Fruit fly (Drosophila melanogaster) whole organism, embryonic: ENCODE data around the gene CG8312.

Experiments
- ATbp ChIP-seq: fragments of 200-800 bp; sonication (Bioruptor generic); optimal IDR thresholded peaks from 2 replicates; lab custom pipeline; 2017; ENCODE audit warnings: missing biosample characterization, mild to moderate bottlenecking, missing genetic modification characterization, missing genetic modification reagents
- Adf1 ChIP-seq: fragments of 200-800 bp; sonication (Bioruptor generic); IDR thresholded peaks from 2 replicates; pipeline ENCODE4 v1.3.6; 2022; ENCODE audit warnings: missing biosample characterization, missing genetic modification characterization
- Atf3 ChIP-seq: fragments of 200-800 bp; sonication (Bioruptor generic); optimal IDR thresholded peaks from 3 replicates; lab custom pipeline; 2016; ENCODE audit warnings: missing biosample characterization, missing genetic modification characterization
- B-H2 ChIP-seq: fragments of 200-800 bp; sonication (Bioruptor generic); optimal IDR thresholded peaks from 2 replicates; lab custom pipeline; 2018; ENCODE audit warnings: missing biosample characterization, mild to moderate bottlenecking, missing genetic modification characterization
- BEAF-32 ChIP-seq: fragments of 200-800 bp; sonication (Bioruptor generic); optimal IDR thresholded peaks from 3 replicates; lab custom pipeline; 2017; ENCODE audit warnings: missing biosample characterization, missing genetic modification characterization, mild to moderate bottlenecking, moderate library complexity, missing genetic modification reagents
- CG11093 ChIP-seq: fragments of 200-800 bp; sonication (Bioruptor generic); IDR thresholded peaks from 3 replicates; pipeline ENCODE4 v1.3.6; 2022; ENCODE audit warnings: missing biosample characterization, missing genetic modification characterization
- CG12219 ChIP-seq: fragments of 200-800 bp; sonication (Bioruptor generic); optimal IDR thresholded peaks from 3 replicates; lab custom pipeline; 2018; ENCODE audit warnings: missing biosample characterization, mild to moderate bottlenecking, missing genetic modification characterization
- CG12391 ChIP-seq: fragments of 200-800 bp; sonication (Bioruptor generic); optimal IDR thresholded peaks from 3 replicates; lab custom pipeline; 2018; ENCODE audit warnings: missing biosample characterization, mild to moderate bottlenecking, missing genetic modification characterization, moderate library complexity
- CG17186 ChIP-seq: fragments of 200-800 bp; sonication (Bioruptor generic); optimal IDR thresholded peaks from 3 replicates; lab custom pipeline; 2017; ENCODE audit warnings: missing biosample characterization, missing genetic modification reagents, missing genetic modification characterization
- CG17328 ChIP-seq: fragments of 200-800 bp; sonication (Bioruptor generic); IDR thresholded peaks from 2 replicates; pipeline ENCODE4 v1.3.6; 2022; ENCODE audit warnings: missing biosample characterization, missing genetic modification characterization
- CG17361 ChIP-seq: fragments of 200-800 bp; sonication (Bioruptor generic); IDR thresholded peaks from 3 replicates; pipeline ENCODE4 v1.3.6; 2022; ENCODE audit warnings: missing biosample characterization, missing genetic modification characterization
- CG18011 ChIP-seq: fragments of 200-800 bp; sonication (Bioruptor generic); optimal IDR thresholded peaks from 2 replicates; lab custom pipeline; 2017; ENCODE audit warnings: missing biosample characterization, missing genetic modification characterization, mild to moderate bottlenecking, moderate library complexity, missing genotype
- CG2120 ChIP-seq: fragments of 200-800 bp; sonication (Bioruptor generic); optimal IDR thresholded peaks from 3 replicates; lab custom pipeline; 2016; ENCODE audit warnings: missing biosample characterization, missing genetic modification characterization
- CG2678 ChIP-seq: fragments of 200-800 bp; sonication (Bioruptor generic); optimal IDR thresholded peaks from 3 replicates; lab custom pipeline; 2019; ENCODE audit warnings: missing biosample characterization, mild to moderate bottlenecking, missing genetic modification characterization, moderate library complexity
- CG2712 ChIP-seq: fragments of 200-800 bp; optimal IDR thresholded peaks from 3 replicates; lab custom pipeline; 2019; ENCODE audit warnings: missing biosample characterization, mild to moderate bottlenecking, missing genetic modification characterization, moderate library complexity
- CG30431 ChIP-seq: fragments of 200-800 bp; sonication (Bioruptor generic); optimal IDR thresholded peaks from 2 replicates; lab custom pipeline; 2017; ENCODE audit warnings: missing biosample characterization, missing genetic modification characterization
- CG3163 ChIP-seq: fragments of 200-800 bp; sonication (Bioruptor generic); optimal IDR thresholded peaks from 3 replicates; lab custom pipeline; 2016; ENCODE audit warnings: missing biosample characterization, missing genetic modification characterization
- CG34422 ChIP-seq: fragments of 200-800 bp; sonication (Bioruptor generic); IDR thresholded peaks from 3 replicates; pipeline ENCODE4 v1.3.6; 2022; ENCODE audit warnings: missing biosample characterization, missing genetic modification characterization
- CG5245 ChIP-seq: fragments of 200-800 bp; sonication (Bioruptor generic); optimal IDR thresholded peaks from 3 replicates; lab custom pipeline; 2016; ENCODE audit warnings: missing biosample characterization, missing genetic modification characterization
- CG6654 ChIP-seq: fragments of 200-800 bp; sonication (Bioruptor generic); optimal IDR thresholded peaks from 2 replicates; lab custom pipeline; 2017; ENCODE audit warnings: missing biosample characterization, mild to moderate bottlenecking, missing genetic modification characterization
- CG6689 ChIP-seq: fragments of 200-800 bp; sonication (Bioruptor generic); IDR thresholded peaks from 2 replicates; pipeline ENCODE4 v1.3.6; 2022; ENCODE audit warnings: missing biosample characterization, missing genetic modification characterization
- Dll ChIP-seq: fragments of 200-800 bp; sonication (Bioruptor generic); IDR thresholded peaks from 4 replicates; pipeline ENCODE4 v1.3.6; 2022; ENCODE audit warnings: missing biosample characterization, missing genetic modification characterization; ENCODE audit not compliant: partially characterized antibody
- H2.0 ChIP-seq: fragments of 200-800 bp; sonication (Bioruptor generic); IDR thresholded peaks from 2 replicates; pipeline ENCODE4 v1.3.6; 2022; ENCODE audit warnings: missing biosample characterization, missing genetic modification characterization
- Hmr ChIP-seq: fragments of 200-800 bp; sonication (Bioruptor generic); optimal IDR thresholded peaks from 3 replicates; lab custom pipeline; 2017; ENCODE audit warnings: mild to moderate bottlenecking, missing biosample characterization, missing genetic modification reagents, missing genetic modification characterization
- Lhr ChIP-seq: fragments of 200-800 bp; sonication (Bioruptor generic); optimal IDR thresholded peaks from 3 replicates; lab custom pipeline; 2017; ENCODE audit warnings: mild to moderate bottlenecking, missing biosample characterization, missing genetic modification reagents, missing genetic modification characterization
- Mes4 ChIP-seq: fragments of 200-800 bp; sonication (Bioruptor generic); optimal IDR thresholded peaks from 2 replicates; lab custom pipeline; 2016; ENCODE audit warnings: missing biosample characterization, missing genetic modification characterization
- Rx ChIP-seq: fragments of 200-800 bp; sonication (Bioruptor generic); IDR thresholded peaks from 2 replicates; pipeline ENCODE4 v1.3.6; 2022; ENCODE audit warnings: missing biosample characterization, missing genetic modification characterization
- Xrp1 ChIP-seq: fragments of 200-800 bp; sonication (Bioruptor generic); IDR thresholded peaks from 2 replicates; pipeline ENCODE4 v1.3.6; 2022; ENCODE audit warnings: missing biosample characterization, missing genetic modification characterization
- abd-A ChIP-seq: fragments of 200-800 bp; sonication (Bioruptor generic); optimal IDR thresholded peaks from 3 replicates; lab custom pipeline; 2019; ENCODE audit warnings: missing biosample characterization, mild to moderate bottlenecking, missing genetic modification characterization, moderate library complexity
- ara ChIP-seq: fragments of 200-800 bp; sonication (Bioruptor generic); IDR thresholded peaks from 2 replicates; pipeline ENCODE4 v1.3.6; 2022; ENCODE audit warnings: missing biosample characterization, missing genetic modification characterization
- ash1 ChIP-seq: fragments of 200-800 bp; sonication (Bioruptor generic); optimal IDR thresholded peaks from 2 replicates; lab custom pipeline; 2018; ENCODE audit warnings: missing biosample characterization, mild to moderate bottlenecking, missing genetic modification characterization
- br ChIP-seq: fragments of >200 bp; optimal IDR thresholded peaks from 2 replicates; lab custom pipeline; 2017
- dan ChIP-seq: fragments of 200-800 bp; sonication (Bioruptor generic); IDR thresholded peaks from 2 replicates; pipeline ENCODE4 v1.3.6; 2022; ENCODE audit warnings: missing biosample characterization, missing genetic modification characterization
- dati ChIP-seq: fragments of 200-800 bp; sonication (Bioruptor generic); IDR thresholded peaks from 2 replicates; pipeline ENCODE4 v1.3.6; 2022; ENCODE audit warnings: missing biosample characterization, missing genetic modification characterization
- dm ChIP-seq: fragments of 200-800 bp; sonication (Bioruptor generic); optimal IDR thresholded peaks from 3 replicates; lab custom pipeline; 2016; ENCODE audit warnings: missing biosample characterization, missing genetic modification characterization
- dpn ChIP-seq, 2 experiments: fragments of 200-800 bp; sonication (Bioruptor generic); optimal IDR thresholded peaks; 3 replicates each; lab custom pipeline; 2016; ENCODE audit warnings: missing biosample characterization in 2 of 2, missing genetic modification characterization in 2 of 2
- ems ChIP-seq: fragments of 200-800 bp; sonication (Bioruptor generic); optimal IDR thresholded peaks from 3 replicates; lab custom pipeline; 2016; ENCODE audit warnings: missing biosample characterization, missing genetic modification characterization
- en ChIP-seq: fragments of 200-800 bp; sonication (Bioruptor generic); optimal IDR thresholded peaks from 2 replicates; lab custom pipeline; 2016; ENCODE audit warnings: missing biosample characterization, missing genetic modification characterization
- ewg ChIP-seq: fragments of 200-800 bp; sonication (Bioruptor generic); optimal IDR thresholded peaks from 3 replicates; lab custom pipeline; 2017; ENCODE audit warnings: mild to moderate bottlenecking, missing biosample characterization, missing genetic modification reagents, missing genetic modification characterization
- fd96Cb ChIP-seq: fragments of 200-800 bp; sonication (Bioruptor generic); optimal IDR thresholded peaks from 2 replicates; lab custom pipeline; 2018; ENCODE audit warnings: missing biosample characterization, mild to moderate bottlenecking, missing genetic modification characterization, moderate library complexity
- ham ChIP-seq: fragments of 200-800 bp; sonication (Bioruptor generic); IDR thresholded peaks from 2 replicates; pipeline ENCODE4 v1.3.6; 2022; ENCODE audit warnings: missing biosample characterization, missing genetic modification characterization
- nerfin-1 ChIP-seq: fragments of 200-800 bp; sonication (Bioruptor generic); optimal IDR thresholded peaks from 3 replicates; lab custom pipeline; 2019; ENCODE audit warnings: missing biosample characterization, mild to moderate bottlenecking, missing genetic modification characterization, moderate library complexity
- oc ChIP-seq: fragments of 200-800 bp; sonication (Bioruptor generic); optimal IDR thresholded peaks from 2 replicates; lab custom pipeline; 2018; ENCODE audit warnings: missing biosample characterization, mild to moderate bottlenecking, missing genetic modification characterization, moderate library complexity
- pnt ChIP-seq: fragments of 200-800 bp; sonication (Bioruptor generic); optimal IDR thresholded peaks from 3 replicates; lab custom pipeline; 2016; ENCODE audit warnings: missing biosample characterization, missing genetic modification characterization
- prd ChIP-seq, 3 experiments: fragments of >200 bp in 2 of 3; fragments of 200-800 bp in 1 of 3; sonication (Bioruptor generic) in 1 of 3; optimal IDR thresholded peaks in 2 of 3; IDR thresholded peaks in 1 of 3; 2 replicates in 2 of 3; 3 replicates in 1 of 3; pipeline versions ENCODE4 v1.3.6 to Lab custom; 2017 to 2022; ENCODE audit warnings: missing biosample characterization in 1 of 3, missing genetic modification characterization in 1 of 3
- sisA ChIP-seq: fragments of 200-800 bp; sonication (Bioruptor generic); IDR thresholded peaks from 2 replicates; pipeline ENCODE4 v1.3.6; 2022; ENCODE audit warnings: missing biosample characterization, missing genetic modification characterization
- slbo ChIP-seq: fragments of 200-800 bp; sonication (Bioruptor generic); IDR thresholded peaks from 2 replicates; pipeline ENCODE4 v1.3.6; 2022; ENCODE audit warnings: missing biosample characterization, missing genetic modification characterization
- sna ChIP-seq: fragments of 200-800 bp; sonication (Bioruptor generic); IDR thresholded peaks from 2 replicates; pipeline ENCODE4 v1.3.6; 2022; ENCODE audit warnings: missing biosample characterization, missing genetic modification characterization; ENCODE audit not compliant: partially characterized antibody
- sug ChIP-seq: fragments of 200-800 bp; optimal IDR thresholded peaks from 2 replicates; lab custom pipeline; 2019; ENCODE audit warnings: missing biosample characterization, mild to moderate bottlenecking, missing genetic modification characterization, moderate library complexity
- trh ChIP-seq: fragments of 200-800 bp; sonication (Bioruptor generic); optimal IDR thresholded peaks from 2 replicates; lab custom pipeline; 2016; ENCODE audit warnings: missing biosample characterization, missing genetic modification characterization
- unc-4 ChIP-seq: fragments of 200-800 bp; sonication (Bioruptor generic); IDR thresholded peaks from 2 replicates; pipeline ENCODE4 v1.3.6; 2022; ENCODE audit warnings: missing biosample characterization, missing genetic modification characterization; ENCODE audit not compliant: partially characterized antibody

The CG8312 gene

DNA sequence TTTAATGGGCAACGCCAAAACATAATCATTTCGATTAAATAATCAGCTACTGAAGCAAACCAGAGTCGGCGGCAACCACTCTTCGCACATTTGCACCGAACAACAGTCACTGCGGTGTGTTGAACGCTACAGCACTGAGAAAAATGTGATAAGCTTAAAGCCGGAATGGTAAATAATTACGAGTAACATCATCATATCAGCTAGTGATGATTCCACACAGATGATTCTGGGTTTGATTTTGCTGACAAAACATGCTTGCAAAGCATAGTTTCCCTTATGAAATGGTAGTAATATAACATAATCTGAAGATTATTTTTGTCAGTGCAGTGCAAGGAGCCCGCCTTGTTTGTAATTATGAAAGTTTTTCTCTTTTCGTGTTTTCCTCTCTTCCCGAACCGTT, 7.0 kb downstream of the CG8312 start (continued):
- no peak for TF ChIP-seq dm (GFP tag; lab: Kevin White, UChicago)
- no peak for TF ChIP-seq CG3163 (GFP tag; lab: Kevin White, UChicago)
- no peak for TF ChIP-seq Dll (GFP tag; lab: Robert Waterston, UW)
- peak; percentile 54 for TF ChIP-seq CG2678
- TF ChIP-seq CG17328 (GFP tag; lab: Robert Waterston, UW) = peak; percentile 64
- peak; percentile 44 for TF ChIP-seq oc (tag; lab: Kevin White, UChicago)
- no peak for TF ChIP-seq sna (GFP tag; lab: Robert Waterston, UW)
- peak; percentile 30 for TF ChIP-seq Lhr (GFP tag; lab: Kevin White, UChicago)
- TF ChIP-seq CG2712 = peak; percentile 78
- peak; percentile 35 for TF ChIP-seq CG30431 (GFP tag; lab: Kevin White, UChicago)
- TF ChIP-seq ems (GFP tag; lab: Kevin White, UChicago) = no peak
- TF ChIP-seq br (lab: Kevin White, UChicago) = no peak
- TF ChIP-seq CG34422 (GFP tag; lab: Robert Waterston, UW) = 0 out of 3 replicates have a peak, but pooled peaks have one; percentile 15
- peak; percentile 51 for TF ChIP-seq Atf3 (GFP tag; lab: Kevin White, UChicago)
- 0 out of 3 replicates have a peak, but pooled peaks have one; percentile 43 for TF ChIP-seq CG17361 (GFP tag; lab: Robert Waterston, UW)
- no peak for TF ChIP-seq sug (tag; lab: Kevin White, UChicago)
- no peak for TF ChIP-seq dati (GFP tag; lab: Robert Waterston, UW)
- no peak for TF ChIP-seq Rx
- peak; percentile 52 for TF ChIP-seq CG12391 (tag; lab: Kevin White, UChicago)
- no peak for TF ChIP-seq CG6654 (GFP tag; lab: Kevin White, UChicago)
- TF ChIP-seq CG17186 = peak; percentile 33
- peak; percentile 48 for TF ChIP-seq ewg (GFP tag; lab: Kevin White, UChicago)
- TF ChIP-seq trh (GFP tag; lab: Kevin White, UChicago) = no peak
- TF ChIP-seq CG12219 = peak; percentile 59
- TF ChIP-seq dan (GFP tag; lab: Robert Waterston, UW) = no peak
- TF ChIP-seq B-H2 (GFP tag; lab: Kevin White, UChicago) = no peak
- TF ChIP-seq CG2120 (GFP tag; lab: Kevin White, UChicago) = no peak
- no peak for TF ChIP-seq BEAF-32 (GFP tag; lab: Kevin White, UChicago)
- peak; percentile 36 for TF ChIP-seq Mes4 (GFP tag; lab: Kevin White, UChicago)
- TF ChIP-seq CG18011 = no peak
- no peak for TF ChIP-seq CG11093
- no peak for TF ChIP-seq ash1
- TF ChIP-seq CG5245 (GFP tag; lab: Kevin White, UChicago) = peak; percentile 59
- peak; percentile 8; the same call in 1 of the 2 replicates for TF ChIP-seq slbo
- TF ChIP-seq nerfin-1 (tag; lab: Kevin White, UChicago) = peak; percentile 50
- TF ChIP-seq ara (GFP tag; lab: Robert Waterston, UW) = peak; percentile 59; the same call in 1 of the 2 replicates
- TF ChIP-seq fd96Cb (tag; lab: Kevin White, UChicago) = peak; percentile 75
- TF ChIP-seq ham = no peak
- TF ChIP-seq Adf1 = no peak
- TF ChIP-seq dpn (GFP tag; optimal IDR thresholded peaks at IDR 0.05; lab: Kevin White, UChicago) = peak in 1 of 2 experiments; percentile 20
- TF ChIP-seq pnt (GFP tag; lab: Kevin White, UChicago) = peak; percentile 56
- peak; percentile 43; the same call in 1 of the 2 replicates for TF ChIP-seq H2.0 (GFP tag; lab: Robert Waterston, UW)
- no peak for TF ChIP-seq Hmr (GFP tag; lab: Kevin White, UChicago)
- TF ChIP-seq Xrp1 (GFP tag; lab: Robert Waterston, UW) = peak; percentile 36; the same call in 1 of the 2 replicates
- peak; percentile 46 for TF ChIP-seq ATbp
- TF ChIP-seq CG6689 (GFP tag; lab: Robert Waterston, UW) = peak; percentile 24; the same call in 1 of the 2 replicates
- no peak for TF ChIP-seq prd (optimal IDR thresholded peaks at IDR 0.05; lab: Kevin White, UChicago)
- peak; percentile 51; the same call in 1 of the 3 replicates for TF ChIP-seq prd (GFP tag; IDR thresholded peaks at IDR 0.05; lab: Robert Waterston, UW)
- TF ChIP-seq en (GFP tag; lab: Kevin White, UChicago) = no peak
- TF ChIP-seq sisA (GFP tag; lab: Robert Waterston, UW) = peak; percentile 58; the same call in 1 of the 2 replicates
- no peak for TF ChIP-seq unc-4 (GFP tag; lab: Robert Waterston, UW)
- TF ChIP-seq abd-A (tag; lab: Kevin White, UChicago) = no peak
